Worm (Caenorhabditis elegans) whole organism, L4 larva: ENCODE data around the gene cpt-2.

Source experiments
- F26F4.8 ChIP-seq: fragments of 200-800 bp; sonication (Bioruptor generic); conservative IDR thresholded peaks from 2 replicates; pipeline ENCODE4 v1.3.6; 2022; ENCODE audit warnings: missing genetic modification characterization, missing compliant biosample characterization
- F37D6.2 ChIP-seq: sonication (generic microtip); optimal IDR thresholded peaks from 2 replicates; lab custom pipeline; 2016; ENCODE audit warnings: mild to moderate bottlenecking, missing genetic modification characterization, missing compliant biosample characterization
- F44E2.7 ChIP-seq: fragments of 200-800 bp; sonication (Bioruptor generic); IDR thresholded peaks from 2 replicates; pipeline ENCODE4 v2.1.2; 2022; ENCODE audit warnings: missing genetic modification characterization, missing compliant biosample characterization
- F49E8.2 ChIP-seq: sonication (generic microtip); optimal IDR thresholded peaks from 2 replicates; lab custom pipeline; 2016; ENCODE audit warnings: missing compliant biosample characterization, mild to moderate bottlenecking, missing genetic modification characterization, borderline replicate concordance
- R02D3.7 ChIP-seq: fragments of 150-350 bp; sonication (generic microtip); optimal IDR thresholded peaks from 3 replicates; lab custom pipeline; 2014; ENCODE audit warnings: missing biosample characterization, missing genetic modification characterization
- T20F7.1 ChIP-seq: fragments of 200-800 bp; sonication (Bioruptor generic); optimal IDR thresholded peaks from 2 replicates; lab custom pipeline; 2018; ENCODE audit warnings: mild to moderate bottlenecking, missing genetic modification characterization, missing compliant biosample characterization
- T26A8.4 ChIP-seq: fragments of 200-800 bp; sonication (Bioruptor generic); IDR thresholded peaks from 2 replicates; pipeline ENCODE4 v1.3.6; 2022; ENCODE audit warnings: missing genetic modification characterization, missing compliant biosample characterization
- Y48G9A.11 ChIP-seq: fragments of 200-800 bp; sonication (Bioruptor generic); IDR thresholded peaks from 2 replicates; pipeline ENCODE4 v1.3.6; 2022; ENCODE audit warnings: missing genetic modification reagents, missing genetic modification characterization, missing compliant biosample characterization
- Y75B8A.6 ChIP-seq: fragments of 200-800 bp; sonication (Bioruptor generic); IDR thresholded peaks from 2 replicates; pipeline ENCODE4 v1.3.6; 2022; ENCODE audit warnings: missing genetic modification reagents, missing genetic modification characterization, missing compliant biosample characterization
- ZK546.5 ChIP-seq, 2 experiments: sonication (generic microtip); optimal IDR thresholded peaks; 2 replicates each; lab custom pipeline; 2017; ENCODE audit warnings: missing biosample characterization in 2 of 2, missing genetic modification characterization in 2 of 2
- aha-1 ChIP-seq: fragments of 150-350 bp; peaks from one replicate; lab custom pipeline; 2014; ENCODE audit warnings: missing biosample characterization, missing genetic modification characterization
- aly-2 ChIP-seq: sonication (generic microtip); optimal IDR thresholded peaks from 2 replicates; lab custom pipeline; 2018; ENCODE audit warnings: missing biosample characterization, missing genetic modification characterization
- ama-1 ChIP-seq: fragments of 150-350 bp; optimal IDR thresholded peaks from 2 replicates; lab custom pipeline; 2014; ENCODE audit warnings: inconsistent platforms, mixed read lengths
- ceh-44 ChIP-seq: fragments of 200-800 bp; sonication (Bioruptor generic); IDR thresholded peaks from 2 replicates; pipeline ENCODE4 v1.3.6; 2022; ENCODE audit warnings: missing genetic modification reagents, missing genetic modification characterization, missing compliant biosample characterization
- ceh-62 ChIP-seq: sonication (generic microtip); optimal IDR thresholded peaks from 2 replicates; lab custom pipeline; 2017; ENCODE audit warnings: missing biosample characterization, missing genetic modification characterization
- ceh-82 ChIP-seq: sonication (generic microtip); optimal IDR thresholded peaks from 2 replicates; lab custom pipeline; 2017; ENCODE audit warnings: missing biosample characterization, missing genetic modification characterization
- ces-1 ChIP-seq: fragments of 150-350 bp; sonication (generic microtip); optimal IDR thresholded peaks from 4 replicates; lab custom pipeline; 2014; ENCODE audit warnings: missing biosample characterization, missing genetic modification reagents, missing genetic modification characterization
- daf-12 ChIP-seq: fragments of 150-350 bp; optimal IDR thresholded peaks from 2 replicates; lab custom pipeline; 2014; ENCODE audit warnings: missing biosample characterization, missing genetic modification reagents, missing genetic modification characterization
- daf-19 ChIP-seq: fragments of 200-800 bp; sonication (Bioruptor generic); conservative IDR thresholded peaks from 2 replicates; pipeline ENCODE4 v1.3.6; 2022; ENCODE audit warnings: missing genetic modification characterization, missing compliant biosample characterization
- daf-8 ChIP-seq: fragments of 200-800 bp; sonication (Bioruptor generic); IDR thresholded peaks from 2 replicates; pipeline ENCODE4 v1.3.6; 2022; ENCODE audit warnings: missing genetic modification characterization, missing compliant biosample characterization
- dmd-8 ChIP-seq: fragments of 200-800 bp; sonication (Bioruptor generic); IDR thresholded peaks from 2 replicates; pipeline ENCODE4 v1.3.6; 2022; ENCODE audit warnings: missing genetic modification characterization, missing compliant biosample characterization
- dpl-1 ChIP-seq: fragments of 150-350 bp; optimal IDR thresholded peaks from 2 replicates; lab custom pipeline; 2014; ENCODE audit warnings: missing biosample characterization, missing genetic modification reagents, missing genetic modification characterization
- egl-27 ChIP-seq: sonication (generic microtip); optimal IDR thresholded peaks from 3 replicates; lab custom pipeline; 2017; ENCODE audit warnings: missing biosample characterization, missing genetic modification reagents, missing genetic modification characterization
- hlh-30 ChIP-seq: sonication (generic microtip); optimal IDR thresholded peaks from 2 replicates; lab custom pipeline; 2017; ENCODE audit warnings: antibody characterized with exemption, mild to moderate bottlenecking, missing genetic modification characterization, missing compliant biosample characterization; ENCODE audit not compliant: insufficient read depth
- lin-1 ChIP-seq: fragments of 200-800 bp; sonication (Bioruptor generic); IDR thresholded peaks from 2 replicates; pipeline ENCODE4 v1.3.6; 2022; ENCODE audit warnings: missing genetic modification reagents, missing genetic modification characterization, missing compliant biosample characterization
- lin-29 ChIP-seq: fragments of 200-800 bp; sonication (Bioruptor generic); IDR thresholded peaks from 2 replicates; pipeline ENCODE4 v1.3.6; 2022; ENCODE audit warnings: missing genetic modification reagents, missing genetic modification characterization, missing compliant biosample characterization
- lin-39 ChIP-seq: fragments of 150-350 bp; optimal IDR thresholded peaks from 2 replicates; lab custom pipeline; 2014; ENCODE audit warnings: missing biosample characterization, missing genetic modification reagents, missing genetic modification characterization
- mdl-1 ChIP-seq, 2 experiments: fragments of 150-350 bp in 1 of 2; sonication (generic microtip) in 1 of 2; optimal IDR thresholded peaks; 2 replicates each; lab custom pipeline; 2014 to 2017; ENCODE audit warnings: missing biosample characterization in 2 of 2, missing genetic modification characterization in 2 of 2
- mxl-2 ChIP-seq: fragments of 200-800 bp; sonication (Bioruptor generic); conservative IDR thresholded peaks from 2 replicates; pipeline ENCODE4 v1.3.6; 2022; ENCODE audit warnings: missing genetic modification reagents, missing genetic modification characterization, missing compliant biosample characterization
- mxl-3 ChIP-seq: fragments of 200-800 bp; sonication (Bioruptor generic); optimal IDR thresholded peaks from 2 replicates; lab custom pipeline; 2018; ENCODE audit warnings: mild to moderate bottlenecking, missing genetic modification characterization, missing compliant biosample characterization
- nhr-11 ChIP-seq: fragments of 150-350 bp; optimal IDR thresholded peaks from 2 replicates; lab custom pipeline; 2014; ENCODE audit warnings: missing biosample characterization, missing genetic modification characterization
- nhr-111 ChIP-seq: fragments of 200-800 bp; sonication (Bioruptor generic); optimal IDR thresholded peaks from 2 replicates; lab custom pipeline; 2018; ENCODE audit warnings: mild to moderate bottlenecking, missing genetic modification characterization, missing compliant biosample characterization
- nhr-237 ChIP-seq: sonication (generic microtip); optimal IDR thresholded peaks from 2 replicates; lab custom pipeline; 2017; ENCODE audit warnings: missing biosample characterization, missing genetic modification characterization
- nhr-28 ChIP-seq: fragments of 150-350 bp; optimal IDR thresholded peaks from 2 replicates; lab custom pipeline; 2014; ENCODE audit warnings: missing biosample characterization, missing genetic modification characterization
- nhr-6 ChIP-seq: fragments of 150-350 bp; optimal IDR thresholded peaks from 2 replicates; lab custom pipeline; 2014; ENCODE audit warnings: missing biosample characterization, missing genetic modification characterization
- nhr-76 ChIP-seq: fragments of 150-350 bp; optimal IDR thresholded peaks from 2 replicates; lab custom pipeline; 2014; ENCODE audit warnings: missing biosample characterization, missing genetic modification characterization
- php-3 ChIP-seq: fragments of 200-800 bp; sonication (Bioruptor generic); IDR thresholded peaks from 2 replicates; pipeline ENCODE4 v1.3.6; 2022; ENCODE audit warnings: missing genetic modification reagents, missing genetic modification characterization, missing compliant biosample characterization
- pqm-1 ChIP-seq: sonication (generic microtip); optimal IDR thresholded peaks from 2 replicates; lab custom pipeline; 2017; ENCODE audit warnings: missing biosample characterization, missing genetic modification characterization
- set-16 ChIP-seq: fragments of 200-800 bp; sonication (Bioruptor generic); IDR thresholded peaks from 2 replicates; pipeline ENCODE4 v1.3.6; 2022; ENCODE audit warnings: missing genetic modification reagents, missing genetic modification characterization, missing compliant biosample characterization
- snpc-1.2 ChIP-seq: fragments of 200-800 bp; sonication (Bioruptor generic); IDR thresholded peaks from 2 replicates; pipeline ENCODE4 v1.3.6; 2022; ENCODE audit warnings: missing genetic modification reagents, missing genetic modification characterization, missing compliant biosample characterization
- snpc-4 ChIP-seq: fragments of 150-350 bp; optimal IDR thresholded peaks from 2 replicates; lab custom pipeline; 2014; ENCODE audit warnings: missing biosample characterization, missing genetic modification characterization
- spr-3 ChIP-seq: fragments of 200-800 bp; sonication (Bioruptor generic); optimal IDR thresholded peaks from 2 replicates; lab custom pipeline; 2018; ENCODE audit warnings: mild to moderate bottlenecking, missing genetic modification characterization, missing compliant biosample characterization
- tag-97 ChIP-seq: fragments of 200-800 bp; sonication (Bioruptor generic); IDR thresholded peaks from 2 replicates; pipeline ENCODE4 v1.3.6; 2022; ENCODE audit warnings: missing genetic modification characterization, missing compliant biosample characterization
- tra-1 ChIP-seq: fragments of 200-800 bp; sonication (Bioruptor generic); IDR thresholded peaks from 2 replicates; pipeline ENCODE4 v1.3.6; 2022; ENCODE audit warnings: missing genetic modification reagents, missing genetic modification characterization, missing compliant biosample characterization
- unc-130 ChIP-seq: sonication (generic microtip); optimal IDR thresholded peaks from 2 replicates; lab custom pipeline; 2016; ENCODE audit warnings: missing genetic modification reagents, missing genetic modification characterization, missing compliant biosample characterization
- unc-39 ChIP-seq: sonication (generic microtip); optimal IDR thresholded peaks from 2 replicates; lab custom pipeline; 2017; ENCODE audit warnings: missing biosample characterization, missing genetic modification characterization
- unc-62 ChIP-seq, 3 experiments: fragments of 150-350 bp in 1 of 3; sonication (generic microtip); optimal IDR thresholded peaks in 2 of 3; peaks in 1 of 3; 1 replicate in 1 of 3; 2 replicates in 2 of 3; lab custom pipeline; 2014 to 2017; ENCODE audit warnings: missing biosample characterization in 3 of 3, missing genetic modification characterization in 3 of 3, missing genetic modification reagents in 3 of 3, missing genotype in 1 of 3
- vab-7 ChIP-seq: fragments of 200-800 bp; sonication (Bioruptor generic); IDR thresholded peaks from 2 replicates; pipeline ENCODE4 v1.3.6; 2022; ENCODE audit warnings: missing genetic modification reagents, missing genetic modification characterization, missing compliant biosample characterization
- zag-1 ChIP-seq: fragments of 150-350 bp; optimal IDR thresholded peaks from 2 replicates; lab custom pipeline; 2014; ENCODE audit warnings: missing biosample characterization, missing genetic modification characterization
- zfp-2 ChIP-seq: sonication (generic microtip); optimal IDR thresholded peaks from 2 replicates; lab custom pipeline; 2016; ENCODE audit warnings: mild to moderate bottlenecking, missing genetic modification characterization, missing compliant biosample characterization
- zip-11 ChIP-seq: fragments of 200-800 bp; sonication (Bioruptor generic); IDR thresholded peaks from 2 replicates; pipeline ENCODE4 v1.3.6; 2022; ENCODE audit warnings: missing genetic modification characterization, missing compliant biosample characterization
- zip-2 ChIP-seq: fragments of 150-350 bp; optimal IDR thresholded peaks from 2 replicates; lab custom pipeline; 2014; ENCODE audit warnings: missing biosample characterization, missing genetic modification characterization
- ztf-7 ChIP-seq: fragments of 150-350 bp; optimal IDR thresholded peaks from 2 replicates; lab custom pipeline; 2014; ENCODE audit warnings: missing biosample characterization, missing genetic modification characterization

cpt-2 gene

ce11 chrIV:11146962-11147470, 32.4 kb upstream of the cpt-2 start, which contains the start of gene pigq-1 (continued):
- peak; percentile 36; the same call in 1 of the 2 replicates for TF ChIP-seq Y48G9A.11 (GFP tag; lab: Robert Waterston, UW)
- no peak for TF ChIP-seq zip-11 (GFP tag; lab: Robert Waterston, UW)
- TF ChIP-seq unc-39 (tag; lab: Kevin White, UChicago) = no peak
- no peak for TF ChIP-seq mxl-2 (GFP tag; lab: Robert Waterston, UW)
- peak; percentile 53 for TF ChIP-seq T20F7.1
- peak; percentile 49 for TF ChIP-seq spr-3 (GFP tag; lab: Kevin White, UChicago)
- TF ChIP-seq ama-1 = peak; percentile 89
- no peak; the same call in 1 of the 2 replicates for TF ChIP-seq tra-1 (GFP tag; lab: Robert Waterston, UW)
- TF ChIP-seq F26F4.8 (GFP tag; lab: Robert Waterston, UW) = 0 out of 2 replicates have a peak, but pooled peaks have one; percentile 18
- TF ChIP-seq php-3 (GFP tag; lab: Robert Waterston, UW) = no peak
- TF ChIP-seq nhr-6 = no peak
- TF ChIP-seq pqm-1 (tag; lab: Kevin White, UChicago) = no peak
- peak; percentile 21 for TF ChIP-seq dpl-1
- TF ChIP-seq ceh-44 (GFP tag; lab: Robert Waterston, UW) = no peak
- no peak for TF ChIP-seq nhr-76
- TF ChIP-seq ZK546.5 (tag; optimal IDR thresholded peaks at IDR 0.05; lab: Kevin White, UChicago) = no peak
- no peak for TF ChIP-seq snpc-4 (tag; lab: Kevin White, UChicago)
- no peak for TF ChIP-seq lin-1 (GFP tag; lab: Robert Waterston, UW)
- TF ChIP-seq mxl-3 (GFP tag; lab: Kevin White, UChicago) = no peak
- no peak for TF ChIP-seq ceh-82
- no peak for TF ChIP-seq daf-12 (tag; lab: Kevin White, UChicago)
- no peak for TF ChIP-seq ces-1
- no peak for TF ChIP-seq vab-7 (GFP tag; lab: Robert Waterston, UW)
- no peak; the same call in 1 of the 2 replicates for TF ChIP-seq T26A8.4 (GFP tag; lab: Robert Waterston, UW)
- peak; percentile 16 for TF ChIP-seq nhr-237 (tag; lab: Kevin White, UChicago)
- no peak for TF ChIP-seq aly-2
- no peak for TF ChIP-seq unc-62 (GFP tag; optimal IDR thresholded peaks at IDR 0.05 in 1 of 2; lab: Kevin White, UChicago)
- TF ChIP-seq unc-62 (tag; optimal IDR thresholded peaks at IDR 0.05; lab: Kevin White, UChicago) = no peak
- TF ChIP-seq aha-1 (tag; lab: Kevin White, UChicago) = no peak
- no peak for TF ChIP-seq egl-27
- no peak for TF ChIP-seq ztf-7 (tag; lab: Kevin White, UChicago)
- no peak for TF ChIP-seq F37D6.2 (tag; lab: Kevin White, UChicago)
- TF ChIP-seq lin-29 = no peak
- no peak for TF ChIP-seq dmd-8 (GFP tag; lab: Robert Waterston, UW)
- peak; percentile 6 for TF ChIP-seq zip-2 (tag; lab: Kevin White, UChicago)
- no peak for TF ChIP-seq lin-39
- TF ChIP-seq snpc-1.2 (GFP tag; lab: Robert Waterston, UW) = peak; percentile 65; the same call in 1 of the 2 replicates
- peak; percentile 55 for TF ChIP-seq zag-1 (tag; lab: Kevin White, UChicago)
- TF ChIP-seq mdl-1 (tag; optimal IDR thresholded peaks at IDR 0.05; lab: Kevin White, UChicago) = no peak
- TF ChIP-seq set-16 (GFP tag; lab: Robert Waterston, UW) = no peak
- TF ChIP-seq hlh-30 = no peak
- TF ChIP-seq F49E8.2 (tag; lab: Kevin White, UChicago) = peak; percentile 40
- no peak for TF ChIP-seq Y75B8A.6 (GFP tag; lab: Robert Waterston, UW)
- TF ChIP-seq R02D3.7 = no peak
- peak; percentile 25 for TF ChIP-seq zfp-2
- no peak for TF ChIP-seq tag-97
- TF ChIP-seq nhr-11 = no peak
- TF ChIP-seq F44E2.7 (GFP tag; lab: Robert Waterston, UW) = no peak
- no peak for TF ChIP-seq daf-8
- no peak for TF ChIP-seq nhr-111 (GFP tag; lab: Kevin White, UChicago)
- TF ChIP-seq daf-19 = 0 out of 2 replicates have a peak, but pooled peaks have one; percentile 28
- no peak for TF ChIP-seq ceh-62 (tag; lab: Kevin White, UChicago)
- TF ChIP-seq nhr-28 = no peak
- TF ChIP-seq unc-130 (GFP tag; lab: Kevin White, UChicago) = no peak
